Worm (Caenorhabditis elegans) whole organism, L1 larva: ENCODE measurements around the gene Y44A6D.5.

ENCODE experiments used
- elt-3 ChIP-seq, 6 experiments: fragments of 150-350 bp in 1 of 6; sonication (generic microtip); optimal IDR thresholded peaks; 2 replicates each; lab custom pipeline; 2017 to 2018; ENCODE audit warnings: missing biosample characterization in 6 of 6, missing genetic modification characterization in 6 of 6, inconsistent platforms in 1 of 6
- jun-1 ChIP-seq: fragments of 150-350 bp; optimal IDR thresholded peaks from 2 replicates; lab custom pipeline; 2014; ENCODE audit warnings: missing biosample characterization, missing genetic modification reagents, missing genetic modification characterization
- lin-13 ChIP-seq: fragments of 150-350 bp; optimal IDR thresholded peaks from 2 replicates; lab custom pipeline; 2014; ENCODE audit warnings: missing biosample characterization, missing genetic modification reagents, missing genetic modification characterization
- nhr-76 ChIP-seq: sonication (generic microtip); optimal IDR thresholded peaks from 2 replicates; lab custom pipeline; 2017; ENCODE audit warnings: missing biosample characterization, missing genetic modification characterization
- zag-1 ChIP-seq: fragments of 150-350 bp; optimal IDR thresholded peaks from 2 replicates; lab custom pipeline; 2014; ENCODE audit warnings: missing biosample characterization, missing genetic modification characterization
- ztf-11 ChIP-seq, 2 experiments: sonication (generic microtip); optimal IDR thresholded peaks; 2 replicates each; lab custom pipeline; 2016 to 2017; ENCODE audit warnings: missing genetic modification characterization in 2 of 2, missing biosample characterization in 1 of 2, missing compliant biosample characterization in 1 of 2

- TF ChIP-seq elt-3 (tag; optimal IDR thresholded peaks at IDR 0.05; lab: Kevin White, UChicago): no peak
- TF ChIP-seq nhr-76 (tag; lab: Kevin White, UChicago): no peak
- TF ChIP-seq jun-1 (tag; lab: Kevin White, UChicago): no peak
- TF ChIP-seq zag-1 (tag; lab: Kevin White, UChicago): no peak
- TF ChIP-seq lin-13: no peak
- no peak for TF ChIP-seq ztf-11 (tag; optimal IDR thresholded peaks at IDR 0.05; lab: Kevin White, UChicago)
Observed at ce11 chrV:20775269-20775668, 27.5 kb downstream of the Y44A6D.5 start, which contains the start of gene F38A6.4.
